Worm (Caenorhabditis elegans) whole organism, L2 larva: Measurements from ENCODE around the gene Y47G7B.2.

Experiments
- C34F6.9 ChIP-seq: fragments of 150-350 bp; optimal IDR thresholded peaks from 2 replicates; lab custom pipeline; 2014; ENCODE audit warnings: missing biosample characterization, missing genetic modification characterization
- F13H6.1 ChIP-seq: sonication (generic microtip); optimal IDR thresholded peaks from 2 replicates; lab custom pipeline; 2016; ENCODE audit warnings: missing genetic modification characterization, missing compliant biosample characterization
- R02D3.7 ChIP-seq: fragments of 150-350 bp; optimal IDR thresholded peaks from 2 replicates; lab custom pipeline; 2014; ENCODE audit warnings: missing biosample characterization, missing genetic modification characterization
- ZK546.5 ChIP-seq: sonication (generic microtip); optimal IDR thresholded peaks from 2 replicates; lab custom pipeline; 2017; ENCODE audit warnings: missing biosample characterization, missing genetic modification characterization
- aly-2 ChIP-seq: fragments of 150-350 bp; optimal IDR thresholded peaks from 2 replicates; lab custom pipeline; 2014; ENCODE audit warnings: missing biosample characterization, missing genetic modification characterization
- ama-1 ChIP-seq: fragments of 150-350 bp; optimal IDR thresholded peaks from 2 replicates; lab custom pipeline; 2018; ENCODE audit warnings: inconsistent platforms
- ceh-16 ChIP-seq: fragments of 150-350 bp; optimal IDR thresholded peaks from 2 replicates; lab custom pipeline; 2014; ENCODE audit warnings: missing biosample characterization, missing genetic modification characterization
- crh-2 ChIP-seq: sonication (generic microtip); optimal IDR thresholded peaks from 2 replicates; lab custom pipeline; 2017; ENCODE audit warnings: missing biosample characterization, missing genetic modification characterization
- dmd-4 ChIP-seq: sonication (generic microtip); optimal IDR thresholded peaks from 2 replicates; lab custom pipeline; 2017; ENCODE audit warnings: missing biosample characterization, missing genetic modification characterization
- egl-27 ChIP-seq: sonication (generic microtip); optimal IDR thresholded peaks from 3 replicates; lab custom pipeline; 2017; ENCODE audit warnings: missing biosample characterization, missing genetic modification reagents, missing genetic modification characterization
- elt-1 ChIP-seq: fragments of 150-350 bp; optimal IDR thresholded peaks from 2 replicates; lab custom pipeline; 2014; ENCODE audit warnings: missing biosample characterization, missing genetic modification characterization
- fos-1 ChIP-seq: fragments of 150-350 bp; optimal IDR thresholded peaks from 2 replicates; lab custom pipeline; 2014; ENCODE audit warnings: missing biosample characterization, missing genetic modification characterization
- gmeb-1 ChIP-seq: fragments of 150-350 bp; optimal IDR thresholded peaks from 2 replicates; lab custom pipeline; 2014; ENCODE audit warnings: missing biosample characterization, missing genetic modification characterization
- lin-11 ChIP-seq: fragments of 150-350 bp; sonication (generic microtip); optimal IDR thresholded peaks from 2 replicates; lab custom pipeline; 2014; ENCODE audit warnings: missing biosample characterization, missing genetic modification characterization, inconsistent platforms, mixed read lengths
- lin-39 ChIP-seq: fragments of 150-350 bp; optimal IDR thresholded peaks from 2 replicates; lab custom pipeline; 2014; ENCODE audit warnings: missing biosample characterization, missing genetic modification reagents, missing genetic modification characterization
- lsy-2 ChIP-seq, 2 experiments: fragments of 150-350 bp in 1 of 2; sonication (generic microtip) in 1 of 2; optimal IDR thresholded peaks; 2 replicates each; lab custom pipeline; 2014 to 2017; ENCODE audit warnings: missing biosample characterization in 2 of 2, missing genetic modification characterization in 2 of 2
- mab-5 ChIP-seq: fragments of 150-350 bp; optimal IDR thresholded peaks from 2 replicates; lab custom pipeline; 2014; ENCODE audit warnings: missing biosample characterization, missing genetic modification characterization
- mbf-1 ChIP-seq: sonication (generic microtip); optimal IDR thresholded peaks from 2 replicates; lab custom pipeline; 2017; ENCODE audit warnings: missing biosample characterization, missing genetic modification characterization
- mdl-1 ChIP-seq, 2 experiments: fragments of 150-350 bp in 1 of 2; sonication (generic microtip) in 1 of 2; optimal IDR thresholded peaks; 2 replicates each; lab custom pipeline; 2017; ENCODE audit warnings: missing biosample characterization in 2 of 2, missing genetic modification characterization in 2 of 2
- nhr-11 ChIP-seq: fragments of 150-350 bp; optimal IDR thresholded peaks from 2 replicates; lab custom pipeline; 2014; ENCODE audit warnings: missing biosample characterization, missing genetic modification characterization
- nhr-12 ChIP-seq: fragments of 150-350 bp; optimal IDR thresholded peaks from 2 replicates; lab custom pipeline; 2014; ENCODE audit warnings: missing biosample characterization, missing genetic modification characterization
- nhr-23 ChIP-seq: fragments of 150-350 bp; optimal IDR thresholded peaks from 2 replicates; lab custom pipeline; 2014; ENCODE audit warnings: missing biosample characterization, missing genetic modification reagents, missing genetic modification characterization
- nhr-25 ChIP-seq: fragments of 150-350 bp; sonication (generic microtip); optimal IDR thresholded peaks from 3 replicates; lab custom pipeline; 2014; ENCODE audit warnings: missing biosample characterization, missing genetic modification characterization
- nhr-6 ChIP-seq: fragments of 150-350 bp; optimal IDR thresholded peaks from 2 replicates; lab custom pipeline; 2014; ENCODE audit warnings: missing biosample characterization, missing genetic modification characterization
- nhr-77 ChIP-seq: fragments of 150-350 bp; optimal IDR thresholded peaks from 2 replicates; lab custom pipeline; 2014; ENCODE audit warnings: missing biosample characterization, missing genetic modification characterization
- peb-1 ChIP-seq: fragments of 150-350 bp; optimal IDR thresholded peaks from 2 replicates; lab custom pipeline; 2014; ENCODE audit warnings: missing biosample characterization, missing genetic modification characterization
- sem-4 ChIP-seq: fragments of 150-350 bp; optimal IDR thresholded peaks from 2 replicates; lab custom pipeline; 2014; ENCODE audit warnings: missing biosample characterization, missing genetic modification reagents, missing genetic modification characterization
- sma-9 ChIP-seq, 2 experiments: fragments of 150-350 bp in 1 of 2; sonication (generic microtip) in 1 of 2; optimal IDR thresholded peaks; 2 replicates each; lab custom pipeline; 2014 to 2016; ENCODE audit warnings: missing genetic modification characterization in 2 of 2, mild to moderate bottlenecking in 1 of 2, missing biosample characterization in 1 of 2, missing compliant biosample characterization in 1 of 2, missing genetic modification reagents in 1 of 2, moderate library complexity in 1 of 2
- snpc-4 ChIP-seq: fragments of 150-350 bp; optimal IDR thresholded peaks from 2 replicates; lab custom pipeline; 2014; ENCODE audit warnings: missing biosample characterization, missing genetic modification characterization
- unc-55 ChIP-seq: fragments of 150-350 bp; sonication (generic microtip); optimal IDR thresholded peaks from 3 replicates; lab custom pipeline; 2014; ENCODE audit warnings: missing biosample characterization, missing genetic modification reagents, missing genetic modification characterization
- unc-62 ChIP-seq: fragments of 150-350 bp; optimal IDR thresholded peaks from 2 replicates; lab custom pipeline; 2014; ENCODE audit warnings: missing biosample characterization, missing genetic modification reagents, missing genetic modification characterization
- zag-1 ChIP-seq: fragments of 150-350 bp; optimal IDR thresholded peaks from 2 replicates; lab custom pipeline; 2014; ENCODE audit warnings: missing biosample characterization, missing genetic modification characterization
- ztf-1 ChIP-seq: fragments of 200-800 bp; sonication (Bioruptor generic); conservative IDR thresholded peaks from 2 replicates; pipeline ENCODE4 v1.3.6; 2022; ENCODE audit warnings: missing genetic modification characterization, missing compliant biosample characterization
- ztf-4 ChIP-seq: fragments of 150-350 bp; optimal IDR thresholded peaks from 2 replicates; lab custom pipeline; 2014; ENCODE audit warnings: missing biosample characterization, missing genetic modification characterization

Y47G7B.2 gene

DNA sequence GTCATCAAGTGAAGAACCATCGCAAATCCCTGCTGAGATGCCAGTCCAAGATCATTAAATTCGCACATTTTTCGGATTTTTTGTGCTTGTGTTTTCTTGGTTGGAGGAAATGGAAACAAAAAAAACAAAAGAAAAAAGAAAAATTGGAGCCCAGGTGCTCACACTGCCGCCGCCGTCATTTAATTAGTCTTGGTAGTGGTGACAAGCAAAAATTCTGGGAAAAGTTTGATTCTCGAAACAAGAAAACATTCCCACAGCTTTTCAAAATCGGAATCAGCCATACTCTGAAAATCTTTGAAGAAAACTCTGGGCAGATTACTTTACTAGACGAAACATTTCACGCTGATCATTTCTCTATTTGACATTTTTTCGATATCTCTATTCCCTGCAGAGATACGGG is 2.6 kb downstream of the Y47G7B.2 start, which contains the start of gene srh-128:
srh-128 (minus strand) TSS at position 101 of the 400 bp plus-strand sequence.
- TF ChIP-seq fos-1 (tag; lab: Kevin White, UChicago), result no peak
- TF ChIP-seq ztf-1, result no peak
- no peak for TF ChIP-seq egl-27 (tag; lab: Kevin White, UChicago)
- no peak for TF ChIP-seq ZK546.5
- TF ChIP-seq unc-55 (GFP tag; lab: Kevin White, UChicago), result no peak
- no peak for TF ChIP-seq mbf-1

DNA sequence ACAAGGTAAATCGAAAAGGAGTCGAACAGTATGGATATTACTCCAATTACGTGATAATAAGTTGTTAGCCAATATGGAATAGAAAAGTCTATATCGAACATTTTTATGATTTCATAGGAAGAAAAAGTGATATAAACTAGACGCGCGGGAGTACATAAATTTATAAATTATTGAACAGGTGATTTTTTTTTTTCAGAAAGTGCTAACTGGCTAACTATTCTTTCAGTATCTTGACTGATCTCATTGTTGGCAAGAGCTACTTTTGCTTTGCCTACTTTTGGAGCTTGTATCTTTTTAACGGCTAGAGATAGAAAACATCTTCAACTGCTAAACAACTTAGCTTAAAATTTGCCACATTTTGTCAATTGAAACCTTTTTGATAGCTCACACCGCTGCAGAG is 5.1 kb downstream of the Y47G7B.2 start, which contains the start of gene sri-60:
sri-60 (minus strand) TSS at position 101 of the 400 bp plus-strand sequence.
- TF ChIP-seq nhr-11 (tag; lab: Kevin White, UChicago) (no peak), mbf-1 (no peak), lin-39 (tag; lab: Kevin White, UChicago) (no peak)

- TF ChIP-seq nhr-25 (no peak), F13H6.1 (tag; lab: Kevin White, UChicago) (no peak), ama-1 (lab: Kevin White, UChicago) (no peak), egl-27 (tag; lab: Kevin White, UChicago) (no peak), gmeb-1 (tag; lab: Kevin White, UChicago) (no peak), ztf-1 (no peak), dmd-4 (tag; lab: Kevin White, UChicago) (no peak), nhr-6 (tag; lab: Kevin White, UChicago) (no peak), sma-9 (GFP tag; optimal IDR thresholded peaks at IDR 0.05; lab: Kevin White, UChicago) (no peak), sma-9 (tag; optimal IDR thresholded peaks at IDR 0.05; lab: Kevin White, UChicago) (no peak), unc-62 (GFP tag; lab: Kevin White, UChicago) (no peak), mab-5 (no peak), nhr-77 (no peak), mdl-1 (tag; optimal IDR thresholded peaks at IDR 0.05; lab: Kevin White, UChicago) (no peak), R02D3.7 (tag; lab: Kevin White, UChicago) (no peak), crh-2 (tag; lab: Kevin White, UChicago) (no peak), elt-1 (no peak)
- TF ChIP-seq, all 48 proteins: peak for 0
Observed at ce11 chrII:2700229-2700628, 7.6 kb downstream of the Y47G7B.2 start, which contains the start of gene sri-61. sri-61 (minus strand) TSS chrII:2700329.

DNA sequence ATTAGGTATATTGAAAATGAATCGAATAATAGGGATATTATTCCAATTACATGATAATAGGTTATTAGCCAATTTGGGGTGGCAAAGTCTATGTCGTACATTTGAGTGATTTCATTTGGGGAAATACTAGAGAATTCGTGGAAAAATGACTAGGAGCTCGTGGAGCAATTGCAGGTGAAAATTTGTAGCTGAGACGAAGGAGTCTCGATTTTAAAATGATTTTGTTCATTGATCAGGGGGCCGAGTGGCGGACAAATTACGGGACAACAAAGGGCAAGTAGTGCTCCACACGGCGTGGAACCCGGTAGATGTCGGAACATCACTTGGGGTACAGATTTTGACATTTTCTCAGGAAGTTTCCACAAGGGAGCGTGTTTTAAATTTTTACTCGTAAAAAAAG is 9.4 kb downstream of the Y47G7B.2 start, which contains the start of gene sri-62:
sri-62 (minus strand) TSS at position 101 of the 400 bp plus-strand sequence.
- TF ChIP-seq lin-11 (no peak), peb-1 (tag; lab: Kevin White, UChicago) (no peak), C34F6.9 (no peak), unc-55 (GFP tag; lab: Kevin White, UChicago) (no peak), lsy-2 (tag; optimal IDR thresholded peaks at IDR 0.05; lab: Kevin White, UChicago) (no peak), ama-1 (lab: Kevin White, UChicago) (no peak), snpc-4 (tag; lab: Kevin White, UChicago) (no peak), nhr-23 (tag; lab: Kevin White, UChicago) (no peak), elt-1 (no peak), nhr-12 (no peak), aly-2 (tag; lab: Kevin White, UChicago) (no peak), ceh-16 (tag; lab: Kevin White, UChicago) (no peak), sma-9 (GFP tag; optimal IDR thresholded peaks at IDR 0.05; lab: Kevin White, UChicago) (no peak), sma-9 (tag; optimal IDR thresholded peaks at IDR 0.05; lab: Kevin White, UChicago) (no peak), ztf-4 (no peak)

DNA sequence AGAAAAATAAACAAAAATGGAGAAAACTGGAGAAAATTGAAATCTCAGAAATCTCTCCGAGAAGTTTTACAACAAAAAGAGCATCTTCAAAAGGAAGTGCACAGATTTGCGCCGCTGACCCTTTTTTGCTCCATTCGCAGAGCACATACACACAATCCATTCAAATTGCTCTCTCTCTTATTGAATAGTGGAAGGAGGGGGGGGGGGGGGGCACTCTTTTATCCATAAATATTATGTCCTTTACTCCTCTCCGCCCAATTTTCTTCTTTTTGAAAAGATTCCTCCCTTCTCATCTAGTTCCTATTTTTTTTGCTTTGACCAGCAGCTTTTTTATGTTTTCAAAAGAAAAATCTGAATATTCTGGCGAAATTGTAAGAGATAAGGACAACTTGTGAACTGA is 12.7 kb downstream of the Y47G7B.2 start:
- TF ChIP-seq egl-27 (tag; lab: Kevin White, UChicago) (no peak), zag-1 (tag; lab: Kevin White, UChicago) (no peak), F13H6.1 (tag; lab: Kevin White, UChicago) (peak; percentile 22)

DNA sequence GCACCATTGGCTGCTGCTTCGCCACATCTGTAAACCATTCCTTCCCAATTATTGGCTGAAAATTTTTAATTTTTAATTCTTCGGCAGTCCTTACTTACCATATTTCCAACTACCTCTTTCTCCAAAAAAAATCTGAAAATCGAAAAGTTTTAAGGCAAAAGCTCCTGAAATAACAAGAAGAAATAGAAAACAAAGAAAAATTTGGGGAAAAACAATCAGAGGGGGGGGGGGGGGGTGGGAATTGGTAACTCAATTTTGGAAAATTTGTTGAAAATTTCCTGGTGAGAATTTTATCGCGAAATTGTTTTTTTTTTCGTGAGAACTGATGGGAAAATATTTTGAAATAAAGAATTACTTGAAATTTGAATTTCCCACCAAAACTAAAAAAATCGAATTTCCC is 15.3 kb downstream of the Y47G7B.2 start, which contains the start of gene set-11:
set-11 (minus strand) TSS at position 101 of the 400 bp plus-strand sequence.
- TF ChIP-seq nhr-6 (tag; lab: Kevin White, UChicago), result no peak
- no peak for TF ChIP-seq sma-9 (GFP tag; optimal IDR thresholded peaks at IDR 0.05; lab: Kevin White, UChicago)
- TF ChIP-seq sma-9 (tag; optimal IDR thresholded peaks at IDR 0.05; lab: Kevin White, UChicago), result no peak
- no peak for TF ChIP-seq ztf-4
- no peak for TF ChIP-seq unc-55 (GFP tag; lab: Kevin White, UChicago)
- TF ChIP-seq mab-5, result no peak
- TF ChIP-seq lin-11, result no peak
- no peak for TF ChIP-seq C34F6.9
- no peak for TF ChIP-seq egl-27 (tag; lab: Kevin White, UChicago)
- TF ChIP-seq nhr-77, result no peak
- TF ChIP-seq nhr-11 (tag; lab: Kevin White, UChicago), result no peak
- TF ChIP-seq ama-1 (lab: Kevin White, UChicago), result no peak
- no peak for TF ChIP-seq F13H6.1 (tag; lab: Kevin White, UChicago)
- TF ChIP-seq sem-4 (tag; lab: Kevin White, UChicago), result no peak
- no peak for TF ChIP-seq mbf-1
- no peak for TF ChIP-seq nhr-23 (tag; lab: Kevin White, UChicago)
- TF ChIP-seq mdl-1 (tag; optimal IDR thresholded peaks at IDR 0.05; lab: Kevin White, UChicago), result no peak
